Fruit fly (Drosophila melanogaster) whole organism, wandering third instar larva: Measurements from ENCODE around the gene m-cup.
A peak's percentile ranks its signal among the peaks of the same experiment; 100 is the strongest.

Experiments
- Abd-B ChIP-seq: fragments of >200 bp; optimal IDR thresholded peaks from 2 replicates; lab custom pipeline; 2017; ENCODE audit warnings: missing biosample characterization, missing genetic modification characterization
- CG32264 ChIP-seq: fragments of 200-800 bp; sonication (Bioruptor generic); optimal IDR thresholded peaks from 2 replicates; lab custom pipeline; 2016; ENCODE audit warnings: missing biosample characterization, missing genetic modification characterization
- CG9705 ChIP-seq: fragments of 200-800 bp; sonication (Bioruptor generic); optimal IDR thresholded peaks from 2 replicates; lab custom pipeline; 2018; ENCODE audit warnings: missing biosample characterization, mild to moderate bottlenecking, missing genetic modification characterization
- CrebA ChIP-seq: fragments of 200-800 bp; sonication (Bioruptor generic); optimal IDR thresholded peaks from 2 replicates; lab custom pipeline; 2016; ENCODE audit warnings: missing biosample characterization, mild to moderate bottlenecking, missing genetic modification characterization, borderline replicate concordance
- Dfd ChIP-seq: fragments of >200 bp; optimal IDR thresholded peaks from 2 replicates; lab custom pipeline; 2017; ENCODE audit warnings: missing biosample characterization, missing genetic modification characterization
- Dif ChIP-seq: fragments of 200-275, 200-300 bp; sonication (Bioruptor generic); optimal IDR thresholded peaks from 2 replicates; lab custom pipeline; 2018; ENCODE audit warnings: missing biosample characterization, missing genetic modification characterization; ENCODE audit not compliant: partially characterized antibody
- GATAd ChIP-seq: sonication (Bioruptor generic); optimal IDR thresholded peaks from 2 replicates; lab custom pipeline; 2016; ENCODE audit warnings: missing biosample characterization, missing genetic modification characterization
- HLH106 ChIP-seq: fragments of 200-800 bp; optimal IDR thresholded peaks from 3 replicates; lab custom pipeline; 2019; ENCODE audit warnings: missing biosample characterization, mild to moderate bottlenecking, missing genetic modification characterization, moderate library complexity
- Hnf4 ChIP-seq: fragments of 200-800 bp; sonication (Bioruptor generic); optimal IDR thresholded peaks from 2 replicates; lab custom pipeline; 2016; ENCODE audit warnings: missing biosample characterization, mild to moderate bottlenecking, missing genetic modification characterization
- Hr78 ChIP-seq: fragments of >200 bp; optimal IDR thresholded peaks from 2 replicates; lab custom pipeline; 2017; ENCODE audit warnings: missing biosample characterization, missing genetic modification characterization
- Jra ChIP-seq: sonication (Bioruptor generic); optimal IDR thresholded peaks from 2 replicates; lab custom pipeline; 2016; ENCODE audit warnings: missing biosample characterization, missing genetic modification characterization
- Mio ChIP-seq: sonication (Bioruptor generic); optimal IDR thresholded peaks from 2 replicates; lab custom pipeline; 2016; ENCODE audit warnings: missing biosample characterization, missing genetic modification characterization
- Myc ChIP-seq: fragments of >200 bp; optimal IDR thresholded peaks from 2 replicates; lab custom pipeline; 2017
- OdsH ChIP-seq: fragments of 200-800 bp; sonication (Bioruptor generic); optimal IDR thresholded peaks from 2 replicates; lab custom pipeline; 2016; ENCODE audit warnings: missing biosample characterization, mild to moderate bottlenecking, missing genetic modification characterization
- Rel ChIP-seq, 2 experiments: fragments of 200-800 bp; sonication (Bioruptor generic) in 1 of 2; optimal IDR thresholded peaks; 2 replicates in 1 of 2; 3 replicates in 1 of 2; lab custom pipeline; 2016 to 2019; ENCODE audit warnings: mild to moderate bottlenecking in 2 of 2, missing biosample characterization in 2 of 2, missing genetic modification characterization in 2 of 2, moderate library complexity in 1 of 2
- Sp1 ChIP-seq: fragments of 200-800 bp; sonication (Bioruptor generic); optimal IDR thresholded peaks from 3 replicates; lab custom pipeline; 2019; ENCODE audit warnings: missing biosample characterization, mild to moderate bottlenecking, missing genetic modification characterization, moderate library complexity
- Vsx2 ChIP-seq: fragments of 200-300, 225-300 bp; sonication (Bioruptor generic); optimal IDR thresholded peaks from 2 replicates; lab custom pipeline; 2018; ENCODE audit warnings: missing biosample characterization, missing genetic modification characterization; ENCODE audit not compliant: partially characterized antibody
- br ChIP-seq: fragments of 200-800 bp; sonication (Bioruptor generic); optimal IDR thresholded peaks from 2 replicates; lab custom pipeline; 2016; ENCODE audit warnings: missing biosample characterization, missing genetic modification characterization
- dl ChIP-seq, 2 experiments: fragments of 175-275, 200-275 bp in 1 of 2; fragments of 200-275 bp in 1 of 2; sonication (Bioruptor generic); optimal IDR thresholded peaks; lab custom pipeline; 2018; ENCODE audit warnings: mild to moderate bottlenecking in 2 of 2, missing biosample characterization in 2 of 2, missing genetic modification characterization in 2 of 2, moderate library complexity in 2 of 2; ENCODE audit not compliant: partially characterized antibody in 2 of 2, insufficient read depth in 1 of 2
- dmrt93B ChIP-seq: fragments of 200-800 bp; sonication (Bioruptor generic); optimal IDR thresholded peaks from 2 replicates; lab custom pipeline; 2018; ENCODE audit warnings: missing biosample characterization, mild to moderate bottlenecking, missing genetic modification characterization
- ey ChIP-seq: fragments of 200-800 bp; sonication (Bioruptor generic); optimal IDR thresholded peaks from 2 replicates; lab custom pipeline; 2016; ENCODE audit warnings: missing biosample characterization, missing genetic modification characterization
- foxo ChIP-seq, 2 experiments: fragments of 200-800 bp; sonication (Bioruptor generic); optimal IDR thresholded peaks; 2 replicates in 1 of 2; 3 replicates in 1 of 2; lab custom pipeline; 2016 to 2017; ENCODE audit warnings: missing biosample characterization in 2 of 2, missing genetic modification characterization in 2 of 2
- fru ChIP-seq: fragments of 200-800 bp; sonication (Bioruptor generic); optimal IDR thresholded peaks from 3 replicates; lab custom pipeline; 2016; ENCODE audit warnings: missing biosample characterization, mild to moderate bottlenecking, missing genetic modification characterization
- h ChIP-seq: fragments of 200-800 bp; sonication (Bioruptor generic); optimal IDR thresholded peaks from 3 replicates; lab custom pipeline; 2016; ENCODE audit warnings: missing biosample characterization, mild to moderate bottlenecking, missing genetic modification characterization
- lola ChIP-seq: fragments of >200 bp; optimal IDR thresholded peaks from 2 replicates; lab custom pipeline; 2017; ENCODE audit warnings: missing biosample characterization, missing genetic modification characterization
- pan ChIP-seq: fragments of >200 bp; optimal IDR thresholded peaks from 2 replicates; lab custom pipeline; 2017
- psq ChIP-seq: fragments of 200-800 bp; sonication (Bioruptor generic); optimal IDR thresholded peaks from 3 replicates; lab custom pipeline; 2017; ENCODE audit warnings: missing biosample characterization, mild to moderate bottlenecking, missing genetic modification characterization, moderate library complexity
- rgr ChIP-seq: fragments of 200-800 bp; sonication (Bioruptor generic); optimal IDR thresholded peaks from 3 replicates; lab custom pipeline; 2016; ENCODE audit warnings: missing biosample characterization, mild to moderate bottlenecking, missing genetic modification characterization
- sv ChIP-seq: fragments of 200-800 bp; sonication (Bioruptor generic); optimal IDR thresholded peaks from 3 replicates; lab custom pipeline; 2016; ENCODE audit warnings: missing biosample characterization, missing genetic modification characterization
- usp ChIP-seq: fragments of >200 bp; optimal IDR thresholded peaks from 2 replicates; lab custom pipeline; 2017; ENCODE audit warnings: missing biosample characterization, missing genetic modification characterization
- woc ChIP-seq: sonication (Bioruptor generic); optimal IDR thresholded peaks from 2 replicates; lab custom pipeline; 2016; ENCODE audit warnings: missing biosample characterization, mild to moderate bottlenecking, missing genetic modification characterization

Gene m-cup

dm6 chr3R:17137593-17137992 lies 11.6 kb downstream of the m-cup start, which contains the start of gene CG5255:
CG5255 (plus strand) TSS chr3R:17137893.
- TF ChIP-seq Abd-B (GFP tag; lab: Kevin White, UChicago) (no peak), dmrt93B (no peak), Dif (no peak), dl (GFP tag; optimal IDR thresholded peaks at IDR 0.05; lab: Kevin White, UChicago; ENCODE audit: insufficient read depth in 1 of 2, partially characterized antibody in 2 of 2) (no peak), pan (lab: Kevin White, UChicago) (no peak), foxo (GFP tag; optimal IDR thresholded peaks at IDR 0.05; lab: Kevin White, UChicago) (no peak), Vsx2 (GFP tag; lab: Kevin White, UChicago) (no peak), HLH106 (tag; lab: Kevin White, UChicago) (no peak)

dm6 chr3R:17135747-17136146 lies 13.5 kb downstream of the m-cup start, which contains the start of gene CG5246:
CG5246 (plus strand) TSS chr3R:17136111.
- TF ChIP-seq Mio (no peak), h (GFP tag; lab: Kevin White, UChicago) (peak; percentile 49), Sp1 (GFP tag; lab: Kevin White, UChicago) (no peak), Rel (GFP tag; optimal IDR thresholded peaks at IDR 0.05; lab: Kevin White, UChicago) (no peak), Rel (tag; optimal IDR thresholded peaks at IDR 0.05; lab: Kevin White, UChicago) (peak; percentile 68)

- TF ChIP-seq HLH106 (tag; lab: Kevin White, UChicago) (no peak), psq (GFP tag; lab: Kevin White, UChicago) (no peak), GATAd (GFP tag; lab: Kevin White, UChicago) (no peak), CrebA (GFP tag; lab: Kevin White, UChicago) (no peak), Dfd (GFP tag; lab: Kevin White, UChicago) (no peak), woc (GFP tag; lab: Kevin White, UChicago) (no peak), Myc (no peak), CG32264 (GFP tag; lab: Kevin White, UChicago) (no peak), dl (GFP tag; optimal IDR thresholded peaks at IDR 0.05; lab: Kevin White, UChicago; ENCODE audit: insufficient read depth in 1 of 2, partially characterized antibody in 2 of 2) (no peak), Hr78 (no peak), h (GFP tag; lab: Kevin White, UChicago) (no peak), ey (GFP tag; lab: Kevin White, UChicago) (no peak), foxo (GFP tag; optimal IDR thresholded peaks at IDR 0.05; lab: Kevin White, UChicago) (no peak), br (no peak), rgr (GFP tag; lab: Kevin White, UChicago) (no peak), Hnf4 (GFP tag; lab: Kevin White, UChicago) (no peak), fru (GFP tag; lab: Kevin White, UChicago) (no peak), Sp1 (GFP tag; lab: Kevin White, UChicago) (no peak)
- TF ChIP-seq, all 38 proteins: peak for 0
Observed at dm6 chr3R:17133897-17134296, 15.3 kb downstream of the m-cup start, which contains the start of gene CG31267. CG31267 (plus strand) TSS chr3R:17134197.

dm6 chr3R:17132098-17132712 lies 17.0 kb downstream of the m-cup start, which contains the start of the genes CG4053 and CG31266:
CG4053 (minus strand) TSS chr3R:17132198.
CG31266 (plus strand) TSS chr3R:17132662.
- TF ChIP-seq CG9705 (GFP tag; lab: Kevin White, UChicago) (no peak), Jra (GFP tag; lab: Kevin White, UChicago) (no peak), pan (lab: Kevin White, UChicago) (no peak), lola (GFP tag; lab: Kevin White, UChicago) (no peak), CrebA (GFP tag; lab: Kevin White, UChicago) (peak; percentile 2)

dm6 chr3R:17130326-17130725 lies 18.9 kb downstream of the m-cup start, which contains the start of gene CG17475:
CG17475 (minus strand) TSS chr3R:17130426.
- TF ChIP-seq usp (GFP tag; lab: Kevin White, UChicago) (no peak), Sp1 (GFP tag; lab: Kevin White, UChicago) (no peak), Mio (no peak), Hr78 (no peak), pan (lab: Kevin White, UChicago) (no peak), br (no peak), CrebA (GFP tag; lab: Kevin White, UChicago) (no peak), Vsx2 (GFP tag; lab: Kevin White, UChicago) (no peak), dl (GFP tag; optimal IDR thresholded peaks at IDR 0.05; lab: Kevin White, UChicago; ENCODE audit: insufficient read depth in 1 of 2, partially characterized antibody in 2 of 2) (no peak), woc (GFP tag; lab: Kevin White, UChicago) (no peak), sv (no peak), CG32264 (GFP tag; lab: Kevin White, UChicago) (no peak), dmrt93B (no peak), Dif (no peak), OdsH (GFP tag; lab: Kevin White, UChicago) (no peak), psq (GFP tag; lab: Kevin White, UChicago) (no peak), Rel (GFP tag; optimal IDR thresholded peaks at IDR 0.05; lab: Kevin White, UChicago) (no peak), Rel (tag; optimal IDR thresholded peaks at IDR 0.05; lab: Kevin White, UChicago) (no peak), Dfd (GFP tag; lab: Kevin White, UChicago) (no peak)
